Worm (Caenorhabditis elegans) whole organism, mixed stage, embryonic: ENCODE data around the gene F36H12.3.
"Not testable (repeated sequence)": the region's sequence is repeated elsewhere in the genome, so short reads cannot be mapped to it uniquely, and the experiment has no call there.

Source experiments
- M03D4.4 ChIP-seq: sonication (generic microtip); optimal IDR thresholded peaks from 2 replicates; lab custom pipeline; 2017; ENCODE audit warnings: mild to moderate bottlenecking, missing genetic modification characterization, missing compliant biosample characterization
- blmp-1 ChIP-seq: fragments of 150-350 bp; optimal IDR thresholded peaks from 2 replicates; lab custom pipeline; 2014; ENCODE audit warnings: missing biosample characterization, missing genetic modification characterization
- ceh-39 ChIP-seq: fragments of 150-350 bp; optimal IDR thresholded peaks from 2 replicates; lab custom pipeline; 2014; ENCODE audit warnings: missing biosample characterization, missing genetic modification characterization
- ceh-43 ChIP-seq: fragments of 200-800 bp; sonication (Bioruptor generic); optimal IDR thresholded peaks from 2 replicates; lab custom pipeline; 2018; ENCODE audit warnings: mild to moderate bottlenecking, missing genetic modification characterization, moderate library complexity, missing compliant biosample characterization
- ceh-83 ChIP-seq: fragments of 200-800 bp; sonication (Bioruptor generic); optimal IDR thresholded peaks from 2 replicates; lab custom pipeline; 2018; ENCODE audit warnings: mild to moderate bottlenecking, missing genetic modification characterization, missing compliant biosample characterization
- ces-1 ChIP-seq: fragments of 150-350 bp; optimal IDR thresholded peaks from 2 replicates; lab custom pipeline; 2014; ENCODE audit warnings: missing biosample characterization, missing genetic modification reagents, missing genetic modification characterization
- cnd-1 ChIP-seq: fragments of 200-800 bp; sonication (Bioruptor generic); optimal IDR thresholded peaks from 2 replicates; lab custom pipeline; 2018; ENCODE audit warnings: mild to moderate bottlenecking, missing genetic modification characterization, missing compliant biosample characterization
- drap-1 ChIP-seq: fragments of 200-800 bp; sonication (Bioruptor generic); optimal IDR thresholded peaks from 3 replicates; lab custom pipeline; 2018; ENCODE audit warnings: mild to moderate bottlenecking, missing genetic modification characterization, missing compliant biosample characterization
- elt-1 ChIP-seq: sonication (generic microtip); optimal IDR thresholded peaks from 2 replicates; lab custom pipeline; 2017; ENCODE audit warnings: missing genetic modification characterization, mild to moderate bottlenecking, missing compliant biosample characterization, antibody characterized with exemption, moderate library complexity, borderline replicate concordance; ENCODE audit not compliant: insufficient read depth
- flh-1 ChIP-seq: fragments of 200-800 bp; sonication (Bioruptor generic); optimal IDR thresholded peaks from 2 replicates; lab custom pipeline; 2018; ENCODE audit warnings: mild to moderate bottlenecking, missing genetic modification characterization, moderate library complexity, missing compliant biosample characterization
- ham-2 ChIP-seq: fragments of 200-800 bp; sonication (Bioruptor generic); optimal IDR thresholded peaks from 2 replicates; lab custom pipeline; 2018; ENCODE audit warnings: mild to moderate bottlenecking, missing genetic modification characterization, missing compliant biosample characterization
- hlh-1 ChIP-seq: fragments of 150-350 bp; optimal IDR thresholded peaks from 2 replicates; lab custom pipeline; 2014; ENCODE audit warnings: missing biosample characterization, missing genetic modification reagents, missing genetic modification characterization
- lin-13 ChIP-seq: fragments of 150-350 bp; optimal IDR thresholded peaks from 2 replicates; lab custom pipeline; 2014; ENCODE audit warnings: missing biosample characterization, missing genetic modification characterization
- lin-32 ChIP-seq: fragments of 200-800 bp; sonication (Bioruptor generic); optimal IDR thresholded peaks from 2 replicates; lab custom pipeline; 2018; ENCODE audit warnings: mild to moderate bottlenecking, missing genetic modification characterization, missing compliant biosample characterization
- lsy-2 ChIP-seq: fragments of 150-350 bp; optimal IDR thresholded peaks from 2 replicates; lab custom pipeline; 2014; ENCODE audit warnings: missing biosample characterization, missing genetic modification characterization
- mab-5 ChIP-seq: fragments of 150-350 bp; optimal IDR thresholded peaks from 2 replicates; lab custom pipeline; 2014; ENCODE audit warnings: missing biosample characterization, missing genetic modification characterization
- mep-1 ChIP-seq: fragments of 150-350 bp; optimal IDR thresholded peaks from 2 replicates; lab custom pipeline; 2017; ENCODE audit warnings: missing biosample characterization, missing genetic modification reagents, missing genetic modification characterization, inconsistent platforms
- mls-2 ChIP-seq: sonication (generic microtip); optimal IDR thresholded peaks from 2 replicates; lab custom pipeline; 2016; ENCODE audit warnings: mild to moderate bottlenecking, missing genetic modification characterization, moderate library complexity, missing compliant biosample characterization
- nhr-12 ChIP-seq: fragments of 150-350 bp; optimal IDR thresholded peaks from 2 replicates; lab custom pipeline; 2014; ENCODE audit warnings: missing biosample characterization, missing genetic modification characterization
- nhr-2 ChIP-seq: fragments of 150-350 bp; optimal IDR thresholded peaks from 2 replicates; lab custom pipeline; 2014; ENCODE audit warnings: missing biosample characterization, missing genetic modification characterization
- nhr-237 ChIP-seq: fragments of 150-350 bp; optimal IDR thresholded peaks from 2 replicates; lab custom pipeline; 2014; ENCODE audit warnings: missing biosample characterization, missing genetic modification characterization
- nhr-28 ChIP-seq: fragments of 150-350 bp; optimal IDR thresholded peaks from 2 replicates; lab custom pipeline; 2014; ENCODE audit warnings: missing biosample characterization, missing genetic modification characterization
- pha-4 ChIP-seq: fragments of 150-350 bp; optimal IDR thresholded peaks from 2 replicates; lab custom pipeline; 2018; ENCODE audit warnings: missing biosample characterization, missing genetic modification reagents, missing genetic modification characterization
- sem-2 ChIP-seq: fragments of 200-800 bp; sonication (Bioruptor generic); optimal IDR thresholded peaks from 2 replicates; lab custom pipeline; 2018; ENCODE audit warnings: mild to moderate bottlenecking, missing genetic modification characterization, missing compliant biosample characterization
- snpc-4 ChIP-seq: fragments of 150-350 bp; optimal IDR thresholded peaks from 2 replicates; lab custom pipeline; 2014; ENCODE audit warnings: missing biosample characterization, missing genetic modification characterization
- sptf-1 ChIP-seq: sonication (generic microtip); optimal IDR thresholded peaks from 2 replicates; lab custom pipeline; 2017; ENCODE audit warnings: mild to moderate bottlenecking, missing genetic modification characterization, moderate library complexity, missing compliant biosample characterization
- tbx-8 ChIP-seq: fragments of 200-800 bp; sonication (Bioruptor generic); optimal IDR thresholded peaks from 2 replicates; lab custom pipeline; 2018; ENCODE audit warnings: mild to moderate bottlenecking, missing genetic modification characterization, moderate library complexity, missing compliant biosample characterization
- unc-120 ChIP-seq: sonication (generic microtip); optimal IDR thresholded peaks from 2 replicates; lab custom pipeline; 2017; ENCODE audit warnings: missing genetic modification characterization, missing compliant biosample characterization; ENCODE audit not compliant: poor library complexity, severe bottlenecking
- zip-8 ChIP-seq: fragments of 150-350 bp; optimal IDR thresholded peaks from 2 replicates; lab custom pipeline; 2014; ENCODE audit warnings: missing biosample characterization, missing genetic modification characterization
- ztf-11 ChIP-seq: fragments of 150-350 bp; optimal IDR thresholded peaks from 2 replicates; lab custom pipeline; 2014; ENCODE audit warnings: missing biosample characterization, missing genetic modification characterization

F36H12.3 gene

ce11 chrIV:5288932-5289331 lies 16.3 kb downstream of the F36H12.3 start:
- TF ChIP-seq lin-32 (no peak), nhr-237 (no peak)

- TF ChIP-seq mep-1 (tag; lab: Kevin White, UChicago), result no peak
- TF ChIP-seq ceh-83, result no peak
These were observed 17.9 kb downstream of the F36H12.3 start, which contains the start of gene nlp-47 for ce11 chrIV:5290547-5290946. nlp-47 (plus strand) TSS chrIV:5290847.

ce11 chrIV:5291207-5291606 lies 18.6 kb downstream of the F36H12.3 start:
- no peak for TF ChIP-seq ceh-39 (tag; lab: Kevin White, UChicago)
- no peak for TF ChIP-seq flh-1 (GFP tag; lab: Kevin White, UChicago)
- no peak for TF ChIP-seq unc-120 (tag; lab: Kevin White, UChicago)
- TF ChIP-seq hlh-1, result no peak
- TF ChIP-seq tbx-8 (GFP tag; lab: Kevin White, UChicago), result no peak
- no peak for TF ChIP-seq snpc-4 (tag; lab: Kevin White, UChicago)
- TF ChIP-seq ceh-43, result no peak
- no peak for TF ChIP-seq nhr-2 (tag; lab: Kevin White, UChicago)
- no peak for TF ChIP-seq sem-2 (GFP tag; lab: Kevin White, UChicago)
- no peak for TF ChIP-seq ham-2 (GFP tag; lab: Kevin White, UChicago)
- no peak for TF ChIP-seq mep-1 (tag; lab: Kevin White, UChicago)
- no peak for TF ChIP-seq nhr-237
- TF ChIP-seq sptf-1 (tag; lab: Kevin White, UChicago), result no peak
- no peak for TF ChIP-seq M03D4.4 (tag; lab: Kevin White, UChicago)
- TF ChIP-seq nhr-28, result no peak
- no peak for TF ChIP-seq mls-2 (tag; lab: Kevin White, UChicago)
- TF ChIP-seq ceh-83, result no peak
- TF ChIP-seq ces-1, result no peak
- no peak for TF ChIP-seq pha-4 (tag; lab: Kevin White, UChicago)
- no peak for TF ChIP-seq lin-13 (tag; lab: Kevin White, UChicago)
- TF ChIP-seq, all 35 proteins: peak for 0

DNA sequence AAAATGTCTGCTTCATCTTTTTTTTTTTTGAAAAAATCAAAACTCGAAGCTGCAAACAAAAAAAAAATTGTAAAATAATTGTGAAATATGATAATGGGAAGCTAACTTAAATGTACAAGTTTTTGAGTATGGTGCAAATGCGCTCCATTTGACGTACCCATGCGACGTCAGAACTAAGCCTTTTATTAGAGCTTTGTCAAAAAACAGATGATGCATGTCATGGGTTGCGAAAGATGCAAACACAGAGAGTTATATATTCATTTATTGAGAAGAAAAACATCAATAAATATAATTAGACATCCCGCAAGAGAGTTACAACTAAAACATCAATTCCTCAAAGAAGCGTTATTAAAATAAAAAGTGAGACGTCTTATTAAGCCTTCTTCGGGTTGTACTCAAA lies 21.8 kb downstream of the F36H12.3 start:
- TF ChIP-seq ham-2 (GFP tag; lab: Kevin White, UChicago) (no peak), ztf-11 (tag; lab: Kevin White, UChicago) (no peak), flh-1 (GFP tag; lab: Kevin White, UChicago) (no peak), hlh-1 (no peak), cnd-1 (tag; lab: Kevin White, UChicago) (no peak), drap-1 (GFP tag; lab: Kevin White, UChicago) (no peak), lsy-2 (tag; lab: Kevin White, UChicago) (no peak), sptf-1 (tag; lab: Kevin White, UChicago) (no peak), zip-8 (tag; lab: Kevin White, UChicago) (no peak), nhr-12 (tag; lab: Kevin White, UChicago) (no peak), lin-32 (no peak), elt-1 (no peak), ceh-39 (tag; lab: Kevin White, UChicago) (no peak), blmp-1 (no peak), tbx-8 (GFP tag; lab: Kevin White, UChicago) (no peak), lin-13 (tag; lab: Kevin White, UChicago) (no peak), ceh-83 (no peak), unc-120 (tag; lab: Kevin White, UChicago) (no peak), ceh-43 (no peak)

DNA sequence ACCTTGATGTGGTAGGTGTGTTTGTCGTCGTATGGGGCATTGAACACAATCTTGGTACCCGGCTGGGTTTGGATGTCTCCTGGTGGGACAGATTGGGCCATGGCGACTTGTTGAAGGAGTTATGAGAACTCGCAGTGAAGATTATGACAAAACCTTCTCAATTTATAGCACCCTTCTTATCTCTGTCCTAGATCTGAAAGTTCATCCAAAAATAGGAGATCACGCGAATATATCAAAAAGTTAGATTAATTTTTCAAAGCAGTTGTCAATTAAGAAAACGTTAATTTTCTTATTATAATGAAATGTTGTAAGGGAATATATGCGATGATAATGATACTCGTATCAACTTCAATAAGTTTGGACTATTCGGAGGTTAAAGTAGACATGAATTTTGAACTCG lies 22.6 kb downstream of the F36H12.3 start, which contains the start of gene msp-51:
Gene msp-51 (minus strand): TSS at position 101 of the 400 bp plus-strand sequence.
- not testable (repeated sequence) for TF ChIP-seq ztf-11, pha-4, lin-13 (tag; lab: Kevin White, UChicago)

ce11 chrIV:5297436-5298012 lies 24.9 kb downstream of the F36H12.3 start, which contains the start of the genes ZK354.6 and msp-113:
ZK354.6 (minus strand) TSS chrIV:5297536.
msp-113 (plus strand) TSS chrIV:5297962.
- TF ChIP-seq mab-5 (tag; lab: Kevin White, UChicago) (no peak), tbx-8 (GFP tag; lab: Kevin White, UChicago) (no peak), mls-2 (tag; lab: Kevin White, UChicago) (no peak), lin-32 (no peak), lin-13 (tag; lab: Kevin White, UChicago) (no peak), drap-1 (GFP tag; lab: Kevin White, UChicago) (no peak), ham-2 (GFP tag; lab: Kevin White, UChicago) (no peak), ceh-39 (tag; lab: Kevin White, UChicago) (no peak), zip-8 (tag; lab: Kevin White, UChicago) (no peak), flh-1 (GFP tag; lab: Kevin White, UChicago) (no peak), ceh-83 (no peak), cnd-1 (tag; lab: Kevin White, UChicago) (no peak), M03D4.4 (tag; lab: Kevin White, UChicago) (no peak), snpc-4 (tag; lab: Kevin White, UChicago) (no peak)
